Worm (Caenorhabditis elegans): Measurements from ENCODE around the gene col-130.

DNA sequence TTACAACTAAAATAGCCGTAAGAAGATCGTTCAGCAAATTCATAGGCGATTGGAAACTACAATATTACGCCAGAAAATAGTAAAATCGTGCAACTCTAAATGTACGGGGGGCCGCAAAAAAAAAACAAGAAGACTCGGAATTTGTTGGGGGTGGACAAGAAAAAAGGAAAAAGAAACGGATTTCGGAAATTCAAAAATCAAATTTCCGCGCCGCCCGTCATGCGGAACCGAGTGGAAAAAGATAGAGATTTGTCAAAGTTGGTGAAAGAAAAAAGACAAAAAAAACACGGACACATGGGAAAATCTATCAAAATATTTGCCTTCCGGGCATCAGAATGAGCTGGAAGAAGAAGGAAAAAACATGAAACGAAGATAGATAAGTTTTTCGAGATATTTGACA lies 9.0 kb downstream of the col-130 start:
- no peak for TF ChIP-seq ama-1 (optimal IDR thresholded peaks at IDR 0.05)
- TF ChIP-seq pax-1 (tag; optimal IDR thresholded peaks at IDR 0.05): no peak
- no peak for TF ChIP-seq sox-4 (tag; optimal IDR thresholded peaks at IDR 0.05)
- no peak for TF ChIP-seq ref-2 (tag; optimal IDR thresholded peaks at IDR 0.05)
- TF ChIP-seq ttx-3 (tag; optimal IDR thresholded peaks at IDR 0.05): no peak
- no peak for TF ChIP-seq pag-3 (tag; optimal IDR thresholded peaks at IDR 0.05; ENCODE audit: borderline replicate concordance)
- TF ChIP-seq fkh-10 (GFP tag; optimal IDR thresholded peaks at IDR 0.05): no peak
- no peak for TF ChIP-seq lim-6 (tag; optimal IDR thresholded peaks at IDR 0.05)

Data from whole organism, late embryonic.